Fruit fly (Drosophila melanogaster): ENCODE results near the gene Blos3.

Gene Blos3

DNA sequence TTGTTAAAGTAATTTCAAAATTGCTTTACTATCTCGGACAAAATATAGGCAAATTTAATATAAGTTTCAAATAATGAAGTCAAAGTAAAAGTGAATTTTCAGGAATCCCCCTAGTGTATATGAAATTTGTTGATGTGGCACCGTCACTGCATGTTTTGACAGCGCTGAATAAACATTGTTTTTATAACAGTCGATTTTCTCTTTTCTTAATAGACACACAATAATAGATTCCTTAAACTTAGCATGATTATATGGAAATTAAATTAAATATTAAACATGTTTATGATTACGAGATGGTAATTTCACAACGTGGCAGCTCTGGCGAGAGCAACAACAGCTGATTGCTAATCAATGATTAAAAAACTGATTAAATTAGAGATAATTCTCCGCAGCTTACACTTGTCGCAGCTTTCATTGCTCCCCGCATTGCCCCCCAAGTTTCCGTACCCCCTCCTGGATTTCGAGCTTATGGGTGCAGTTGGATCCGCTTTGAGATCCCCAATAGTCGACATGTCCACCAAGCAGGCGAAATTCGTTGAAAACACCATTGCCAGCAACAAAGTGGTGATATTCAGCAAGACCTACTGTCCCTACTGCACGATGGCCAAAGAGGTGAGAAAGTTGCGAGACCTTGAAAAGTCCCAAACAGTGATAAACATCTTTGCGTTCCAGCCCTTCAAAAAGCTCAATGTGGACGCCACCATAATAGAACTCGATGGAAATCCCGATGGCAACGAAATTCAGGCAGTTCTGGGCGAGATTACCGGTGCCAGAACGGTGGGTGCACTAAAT lies 793 bp upstream of the Blos3 start, which contains the start of gene Grx1 (continued):
- peak; percentile 15 for TF ChIP-seq Lhr (GFP tag; optimal IDR thresholded peaks at IDR 0.05)
- no peak for TF ChIP-seq h (optimal IDR thresholded peaks at IDR 0.05)
- TF ChIP-seq CG7963 (GFP tag; IDR thresholded peaks at IDR 0.05; ENCODE audit: partially characterized antibody), result no peak
- no peak for TF ChIP-seq danr (GFP tag; IDR thresholded peaks at IDR 0.05)
- TF ChIP-seq H2.0 (GFP tag; IDR thresholded peaks at IDR 0.05), result 0 out of 2 replicates have a peak, but pooled peaks have one; percentile 20
- no peak for TF ChIP-seq CG14667 (GFP tag; IDR thresholded peaks at IDR 0.05)
- no peak for TF ChIP-seq CG10321 (GFP tag; IDR thresholded peaks at IDR 0.05)
- no peak for TF ChIP-seq Dip2 (GFP tag; IDR thresholded peaks at IDR 0.05)
- TF ChIP-seq CG7928 (GFP tag; optimal IDR thresholded peaks at IDR 0.05), result peak; percentile 40
- TF ChIP-seq TFAM (GFP tag; optimal IDR thresholded peaks at IDR 0.05), result no peak
- TF ChIP-seq slou (GFP tag; optimal IDR thresholded peaks at IDR 0.05), result no peak
- peak; percentile 42; the same call in 1 of the 2 replicates for TF ChIP-seq NFAT (GFP tag; IDR thresholded peaks at IDR 0.05)
- TF ChIP-seq Xbp1 (GFP tag; optimal IDR thresholded peaks at IDR 0.05), result peak; percentile 68
- TF ChIP-seq schlank (tag; optimal IDR thresholded peaks at IDR 0.05), result no peak
- peak; percentile 49 to 90 for TF ChIP-seq crp (GFP tag; optimal IDR thresholded peaks at IDR 0.05)
- peak; percentile 19; the same call in 1 of the 2 replicates for TF ChIP-seq HLH3B (GFP tag; IDR thresholded peaks at IDR 0.05)
- peak; percentile 58 for TF ChIP-seq fd3F (GFP tag; optimal IDR thresholded peaks at IDR 0.05)
- TF ChIP-seq CG2678 (tag; optimal IDR thresholded peaks at IDR 0.05), result peak; percentile 63
- no peak for TF ChIP-seq ewg (GFP tag; optimal IDR thresholded peaks at IDR 0.05)
- TF ChIP-seq CG34224 (GFP tag; IDR thresholded peaks at IDR 0.05; ENCODE audit: partially characterized antibody), result peak; percentile 7; the same call in 1 of the 3 replicates
- TF ChIP-seq CG10431 (GFP tag; optimal IDR thresholded peaks at IDR 0.05), result no peak
- TF ChIP-seq grn (GFP tag; optimal IDR thresholded peaks at IDR 0.05), result peak; percentile 98
- no peak for TF ChIP-seq CG14014 (GFP tag; IDR thresholded peaks at IDR 0.05)
- TF ChIP-seq CG2712 (tag; optimal IDR thresholded peaks at IDR 0.05), result peak; percentile 76
- TF ChIP-seq CG6854 (GFP tag; optimal IDR thresholded peaks at IDR 0.05), result no peak
- no peak for TF ChIP-seq pfk (GFP tag; optimal IDR thresholded peaks at IDR 0.05)
- no peak for TF ChIP-seq Side (GFP tag; optimal IDR thresholded peaks at IDR 0.05)
- no peak for TF ChIP-seq CG16779 (GFP tag; IDR thresholded peaks at IDR 0.05)
- TF ChIP-seq CG7556 (GFP tag; optimal IDR thresholded peaks at IDR 0.05), result peak; percentile 52
- TF ChIP-seq sna (GFP tag; IDR thresholded peaks at IDR 0.05; ENCODE audit: partially characterized antibody), result no peak
- peak; percentile 48 for TF ChIP-seq CG3847 (GFP tag; IDR thresholded peaks at IDR 0.05)
- TF ChIP-seq lola (GFP tag; optimal IDR thresholded peaks at IDR 0.05), result peak in 1 of 3 experiments; percentile 57
- TF ChIP-seq Dbx (GFP tag; IDR thresholded peaks at IDR 0.05), result 0 out of 3 replicates have a peak, but pooled peaks have one; percentile 41
- TF ChIP-seq salm (tag; optimal IDR thresholded peaks at IDR 0.05), result no peak
- no peak for TF ChIP-seq ranshi (GFP tag; IDR thresholded peaks at IDR 0.05)
- peak; percentile 51 for TF ChIP-seq CG17385 (GFP tag; optimal IDR thresholded peaks at IDR 0.05)
- peak; percentile 59 for TF ChIP-seq tin (GFP tag; optimal IDR thresholded peaks at IDR 0.05)
- TF ChIP-seq Fer3 (tag; optimal IDR thresholded peaks at IDR 0.05), result peak; percentile 48
- TF ChIP-seq Gsc (GFP tag; IDR thresholded peaks at IDR 0.05), result no peak
- peak in 1 of 2 experiments; percentile 45 for TF ChIP-seq tll (GFP tag; optimal IDR thresholded peaks at IDR 0.05)
- TF ChIP-seq CG6791 (GFP tag; IDR thresholded peaks at IDR 0.05; ENCODE audit: partially characterized antibody), result no peak
- peak; percentile 58 for TF ChIP-seq exex (tag; optimal IDR thresholded peaks at IDR 0.05)
- no peak for TF ChIP-seq nerfin-2 (GFP tag; IDR thresholded peaks at IDR 0.05; ENCODE audit: partially characterized antibody)
- peak; percentile 50 for TF ChIP-seq Asciz (GFP tag; optimal IDR thresholded peaks at IDR 0.05)
- TF ChIP-seq stwl (tag; optimal IDR thresholded peaks at IDR 0.05), result peak; percentile 75
- peak; percentile 31 for TF ChIP-seq CG4820 (GFP tag; optimal IDR thresholded peaks at IDR 0.05)
- no peak for TF ChIP-seq Dad (GFP tag; optimal IDR thresholded peaks at IDR 0.05)
- no peak for TF ChIP-seq E2f1 (GFP tag; IDR thresholded peaks at IDR 0.05)
